Fruit fly (Drosophila melanogaster): ENCODE results near the gene CG32755.

The CG32755 gene

dm6 chrX:5973389-5974025 lies 23.5 kb downstream of the CG32755 start (continued):
- TF ChIP-seq pan (optimal IDR thresholded peaks at IDR 0.05) (no peak), pan (GFP tag; optimal IDR thresholded peaks at IDR 0.05 in 1 of 2, IDR thresholded peaks at IDR 0.05 in 1 of 2) (peak in 1 of 2 experiments; percentile 55), ind (GFP tag; optimal IDR thresholded peaks at IDR 0.05) (peak; percentile 11), CG10267 (tag; optimal IDR thresholded peaks at IDR 0.05) (peak; percentile 20), CG34224 (GFP tag; IDR thresholded peaks at IDR 0.05; ENCODE audit: partially characterized antibody) (no peak), CG11560 (tag; IDR thresholded peaks at IDR 0.05) (no peak), gce (GFP tag; IDR thresholded peaks at IDR 0.05) (0 out of 3 replicates have a peak, but pooled peaks have one; percentile 11), Ravus (GFP tag; IDR thresholded peaks at IDR 0.05) (no peak; the same call in 1 of the 2 replicates), CG11085 (GFP tag; IDR thresholded peaks at IDR 0.05) (no peak), CG12769 (tag; optimal IDR thresholded peaks at IDR 0.05) (peak; percentile 12), row (GFP tag; IDR thresholded peaks at IDR 0.05) (peak; percentile 47; the same call in 2 of the 3 replicates), pita (GFP tag; optimal IDR thresholded peaks at IDR 0.05) (no peak), chinmo (GFP tag; IDR thresholded peaks at IDR 0.05; ENCODE audit: partially characterized antibody) (no peak), CG1024 (GFP tag; IDR thresholded peaks at IDR 0.05) (no peak), CG5180 (GFP tag; optimal IDR thresholded peaks at IDR 0.05) (no peak), Oli (tag; optimal IDR thresholded peaks at IDR 0.05) (peak; percentile 47), CG34422 (GFP tag; IDR thresholded peaks at IDR 0.05) (no peak), Ssrp (tag; optimal IDR thresholded peaks at IDR 0.05) (peak; percentile 2), schlank (tag; optimal IDR thresholded peaks at IDR 0.05) (no peak), Hmx (GFP tag; optimal IDR thresholded peaks at IDR 0.05) (no peak), Abd-B (GFP tag; optimal IDR thresholded peaks at IDR 0.05) (no peak), zf30C (GFP tag; optimal IDR thresholded peaks at IDR 0.05) (no peak), Dref (GFP tag; IDR thresholded peaks at IDR 0.05) (no peak), sens (GFP tag) (peak; percentile 28), CG2875 (GFP tag; optimal IDR thresholded peaks at IDR 0.05) (peak; percentile 9), Chrac-16 (GFP tag; optimal IDR thresholded peaks at IDR 0.05) (peak; percentile 9), CG13123 (GFP tag; optimal IDR thresholded peaks at IDR 0.05) (no peak), kah (GFP tag; optimal IDR thresholded peaks at IDR 0.05) (no peak), grau (tag; optimal IDR thresholded peaks at IDR 0.05) (peak; percentile 18)

DNA sequence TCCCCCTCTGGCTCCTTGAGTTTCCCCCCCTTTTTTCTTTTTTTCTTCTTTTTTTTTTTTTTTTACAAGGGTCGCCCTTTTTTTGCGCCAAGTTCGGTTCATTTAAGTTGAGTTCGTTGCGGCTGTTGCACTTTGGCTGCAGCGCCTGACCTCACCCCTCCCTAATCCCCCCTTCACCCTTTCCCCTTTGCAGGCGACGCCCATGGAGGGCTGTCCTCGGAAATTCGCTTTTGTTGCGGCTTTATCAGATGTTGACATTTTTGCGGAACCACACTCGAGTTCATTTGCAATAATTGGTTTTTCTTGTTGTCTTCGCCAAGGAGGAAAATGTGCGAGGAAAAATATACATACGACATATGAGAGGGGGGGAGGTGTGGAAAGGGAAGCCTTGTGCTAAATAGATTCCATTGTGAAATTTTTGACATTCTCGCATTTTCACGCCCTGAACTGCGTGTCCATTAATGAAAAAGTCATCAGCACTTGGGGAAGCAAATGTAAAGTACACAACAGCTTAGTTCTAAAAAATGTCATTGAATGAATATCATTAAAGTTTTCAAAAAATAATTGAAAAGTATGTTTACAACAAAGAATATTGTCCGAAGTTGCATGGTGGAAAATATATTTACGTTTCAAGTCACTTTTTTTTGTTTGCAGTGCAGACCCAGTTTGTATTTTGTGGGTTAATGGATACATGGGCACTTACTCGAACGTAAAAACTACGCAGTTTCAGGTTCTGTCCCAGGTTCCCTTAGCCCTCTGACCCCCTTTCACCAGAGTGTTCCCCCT lies 24.5 kb downstream of the CG32755 start:
- TF ChIP-seq Scr (GFP tag; IDR thresholded peaks at IDR 0.05; ENCODE audit: partially characterized antibody), result no peak
- no peak for TF ChIP-seq CG17186 (GFP tag; optimal IDR thresholded peaks at IDR 0.05)
- peak; percentile 61 for TF ChIP-seq Med (GFP tag)
- peak; percentile 4 for TF ChIP-seq dmrt99B (tag; optimal IDR thresholded peaks at IDR 0.05)
- TF ChIP-seq gro (GFP tag; optimal IDR thresholded peaks at IDR 0.05), result no peak
- no peak for TF ChIP-seq NK7.1 (GFP tag; optimal IDR thresholded peaks at IDR 0.05)
- TF ChIP-seq crol (GFP tag; IDR thresholded peaks at IDR 0.05), result peak; percentile 39; the same call in 1 of the 2 replicates

- TF ChIP-seq Trl (optimal IDR thresholded peaks at IDR 0.05) (no peak), Trl (GFP tag; optimal IDR thresholded peaks at IDR 0.05) (no peak), CG11696 (GFP tag; IDR thresholded peaks at IDR 0.05) (no peak), CG15514 (GFP tag; optimal IDR thresholded peaks at IDR 0.05) (no peak), tio (GFP tag; optimal IDR thresholded peaks at IDR 0.05) (no peak), crol (GFP tag; IDR thresholded peaks at IDR 0.05) (0 out of 2 replicates have a peak, but pooled peaks have one; percentile 10), CG9797 (GFP tag; optimal IDR thresholded peaks at IDR 0.05) (no peak), CG13123 (GFP tag; optimal IDR thresholded peaks at IDR 0.05) (no peak), Asciz (GFP tag; optimal IDR thresholded peaks at IDR 0.05) (no peak), CG13424 (tag; optimal IDR thresholded peaks at IDR 0.05) (peak; percentile 23), zen2 (GFP tag; IDR thresholded peaks at IDR 0.05; ENCODE audit: partially characterized antibody) (no peak), CG34376 (GFP tag; optimal IDR thresholded peaks at IDR 0.05) (no peak), ssp (GFP tag; IDR thresholded peaks at IDR 0.05) (no peak), Jarid2 (GFP tag; optimal IDR thresholded peaks at IDR 0.05) (no peak), NK7.1 (GFP tag; optimal IDR thresholded peaks at IDR 0.05) (no peak)
Observed at dm6 chrX:5977113-5977512, 27.1 kb downstream of the CG32755 start.

Measured in whole organism, embryonic.